Fruit fly (Drosophila melanogaster) whole organism, embryonic: ENCODE measurements around the gene CG7943.

Source experiments
- abd-A ChIP-seq: fragments of 200-800 bp; sonication (Bioruptor generic); optimal IDR thresholded peaks from 3 replicates; lab custom pipeline; 2019; ENCODE audit warnings: missing biosample characterization, mild to moderate bottlenecking, missing genetic modification characterization, moderate library complexity
- da ChIP-seq: fragments of 200-800 bp; sonication (Bioruptor generic); optimal IDR thresholded peaks from 2 replicates; lab custom pipeline; 2016; ENCODE audit warnings: missing biosample characterization, missing genetic modification characterization
- hbn ChIP-seq: fragments of 200-800 bp; sonication (Bioruptor generic); IDR thresholded peaks from 2 replicates; pipeline ENCODE4 v1.3.6; 2022; ENCODE audit warnings: missing biosample characterization, missing genetic modification characterization; ENCODE audit not compliant: partially characterized antibody
- tio ChIP-seq: fragments of 200-800 bp; sonication (Bioruptor generic); optimal IDR thresholded peaks from 2 replicates; lab custom pipeline; 2017; ENCODE audit warnings: missing biosample characterization, missing genetic modification characterization, inconsistent platforms

DNA sequence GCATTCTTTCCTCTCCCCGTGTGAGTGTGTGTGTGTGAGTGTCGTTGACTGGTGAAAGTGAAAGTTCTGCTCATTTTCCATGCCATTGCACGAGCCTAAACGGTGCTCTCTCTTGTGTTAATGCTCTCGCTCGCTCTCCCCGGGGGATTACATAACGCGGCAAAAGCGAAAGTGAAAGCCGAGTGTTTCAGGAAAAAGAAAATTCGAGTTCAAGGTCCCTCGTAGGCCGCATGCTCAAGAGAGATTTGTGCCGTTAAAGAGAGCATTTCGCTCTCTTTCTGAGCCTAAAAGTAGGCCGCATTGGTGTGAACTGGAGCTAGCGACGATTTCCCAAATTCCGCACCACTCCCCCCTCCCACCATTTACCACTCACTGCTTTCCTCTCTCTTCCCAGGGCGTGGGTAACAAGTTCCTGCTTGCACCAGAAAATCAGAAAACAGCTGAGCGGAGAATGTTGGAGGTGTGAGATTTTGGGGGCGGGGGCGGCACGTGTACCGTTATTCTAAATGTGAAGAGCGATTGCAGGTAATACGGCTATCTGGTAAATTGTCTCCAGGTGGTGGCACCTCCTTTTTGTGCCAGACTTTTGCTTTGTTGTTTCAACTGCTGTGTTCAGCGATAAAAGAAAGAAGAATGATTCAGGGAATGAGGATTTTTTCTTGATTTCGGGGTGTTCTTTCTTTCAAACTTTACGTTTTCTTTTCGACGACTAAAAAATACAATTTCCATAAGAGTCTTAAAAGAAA lies 44.2 kb downstream of the CG7943 start:
- TF ChIP-seq da (GFP tag; lab: Kevin White, UChicago) (no peak), hbn (GFP tag; lab: Robert Waterston, UW) (no peak), tio (GFP tag; lab: Kevin White, UChicago) (no peak), abd-A (tag; lab: Kevin White, UChicago) (peak; percentile 8)
